Worm (Caenorhabditis elegans) whole organism, mixed stage, embryonic: ENCODE measurements around the gene pin-2.

Experiments used
- blmp-1 ChIP-seq: fragments of 150-350 bp; optimal IDR thresholded peaks from 2 replicates; lab custom pipeline; 2014; ENCODE audit warnings: missing biosample characterization, missing genetic modification characterization
- ceh-39 ChIP-seq: fragments of 150-350 bp; optimal IDR thresholded peaks from 2 replicates; lab custom pipeline; 2014; ENCODE audit warnings: missing biosample characterization, missing genetic modification characterization
- ceh-43 ChIP-seq: fragments of 200-800 bp; sonication (Bioruptor generic); optimal IDR thresholded peaks from 2 replicates; lab custom pipeline; 2018; ENCODE audit warnings: mild to moderate bottlenecking, missing genetic modification characterization, moderate library complexity, missing compliant biosample characterization
- elt-1 ChIP-seq: sonication (generic microtip); optimal IDR thresholded peaks from 2 replicates; lab custom pipeline; 2017; ENCODE audit warnings: missing genetic modification characterization, mild to moderate bottlenecking, missing compliant biosample characterization, antibody characterized with exemption, moderate library complexity, borderline replicate concordance; ENCODE audit not compliant: insufficient read depth
- elt-3 ChIP-seq: fragments of 150-350 bp; optimal IDR thresholded peaks from 2 replicates; lab custom pipeline; 2014; ENCODE audit warnings: missing biosample characterization, missing genetic modification characterization
- lin-13 ChIP-seq: fragments of 150-350 bp; optimal IDR thresholded peaks from 2 replicates; lab custom pipeline; 2014; ENCODE audit warnings: missing biosample characterization, missing genetic modification characterization
- nhr-12 ChIP-seq: fragments of 150-350 bp; optimal IDR thresholded peaks from 2 replicates; lab custom pipeline; 2014; ENCODE audit warnings: missing biosample characterization, missing genetic modification characterization
- nhr-237 ChIP-seq: fragments of 150-350 bp; optimal IDR thresholded peaks from 2 replicates; lab custom pipeline; 2014; ENCODE audit warnings: missing biosample characterization, missing genetic modification characterization
- nhr-28 ChIP-seq: fragments of 150-350 bp; optimal IDR thresholded peaks from 2 replicates; lab custom pipeline; 2014; ENCODE audit warnings: missing biosample characterization, missing genetic modification characterization
- snpc-4 ChIP-seq: fragments of 150-350 bp; optimal IDR thresholded peaks from 2 replicates; lab custom pipeline; 2014; ENCODE audit warnings: missing biosample characterization, missing genetic modification characterization
- unc-62 ChIP-seq: fragments of 150-350 bp; optimal IDR thresholded peaks from 2 replicates; lab custom pipeline; 2014; ENCODE audit warnings: missing biosample characterization, missing genetic modification reagents, missing genetic modification characterization
- ztf-11 ChIP-seq: fragments of 150-350 bp; optimal IDR thresholded peaks from 2 replicates; lab custom pipeline; 2014; ENCODE audit warnings: missing biosample characterization, missing genetic modification characterization

DNA sequence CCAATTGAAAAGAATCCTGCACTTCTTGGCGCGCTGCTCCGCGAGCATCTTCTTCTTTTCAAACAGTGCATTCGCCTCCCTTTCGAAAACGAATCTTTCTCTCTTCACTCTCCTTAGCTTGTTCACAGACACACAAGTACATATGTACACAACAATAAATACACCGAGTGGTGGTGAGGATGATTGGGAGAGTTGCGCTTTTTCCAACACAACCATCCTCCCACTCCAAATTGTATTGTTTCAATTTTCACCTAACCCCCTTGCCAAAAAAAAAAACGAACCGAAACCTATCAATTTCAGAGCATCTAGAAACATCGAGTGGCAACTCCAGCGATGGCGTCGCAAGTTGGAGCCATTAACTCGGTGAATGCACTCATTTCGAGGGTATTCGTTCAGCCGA, 47.4 kb upstream of the pin-2 start, which contains the start of gene inx-6:
- TF ChIP-seq elt-3, result no peak
- TF ChIP-seq nhr-12, result no peak
- no peak for TF ChIP-seq elt-1 (tag; lab: Kevin White, UChicago)
- TF ChIP-seq ztf-11 (tag; lab: Kevin White, UChicago), result no peak
- no peak for TF ChIP-seq ceh-39 (tag; lab: Kevin White, UChicago)
- TF ChIP-seq snpc-4 (tag; lab: Kevin White, UChicago), result no peak
- no peak for TF ChIP-seq ceh-43 (GFP tag; lab: Kevin White, UChicago)
- TF ChIP-seq nhr-237 (tag; lab: Kevin White, UChicago), result no peak
- TF ChIP-seq unc-62 (GFP tag; lab: Kevin White, UChicago), result no peak
- TF ChIP-seq blmp-1 (tag; lab: Kevin White, UChicago), result no peak
- no peak for TF ChIP-seq lin-13 (tag; lab: Kevin White, UChicago)
- TF ChIP-seq nhr-28 (tag; lab: Kevin White, UChicago), result no peak
